Worm (Caenorhabditis elegans): ENCODE results near the gene F27B10.1.

Gene F27B10.1

DNA sequence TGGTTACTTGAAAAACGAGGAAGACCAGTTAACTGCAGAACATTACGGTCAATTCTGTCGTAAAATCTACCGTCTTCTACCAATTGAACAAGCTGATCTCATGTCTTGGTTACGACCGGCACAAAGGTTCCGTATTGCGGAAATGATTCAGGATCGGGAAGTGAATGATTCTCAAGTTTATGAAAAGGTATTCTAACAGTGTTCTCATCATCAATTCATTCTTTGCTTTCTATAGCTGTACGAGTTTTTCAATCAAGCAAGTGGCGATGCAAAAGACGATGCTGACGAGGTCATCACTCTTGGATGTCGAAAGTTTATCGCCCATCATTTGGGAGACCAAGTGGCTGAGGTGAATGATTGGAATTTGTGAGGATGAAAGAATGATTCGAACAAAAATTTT, 14.9 kb downstream of the F27B10.1 start:
- no peak for TF ChIP-seq hmbx-1 (tag; optimal IDR thresholded peaks at IDR 0.05)
- no peak for TF ChIP-seq F13C5.2 (tag; optimal IDR thresholded peaks at IDR 0.05)

DNA sequence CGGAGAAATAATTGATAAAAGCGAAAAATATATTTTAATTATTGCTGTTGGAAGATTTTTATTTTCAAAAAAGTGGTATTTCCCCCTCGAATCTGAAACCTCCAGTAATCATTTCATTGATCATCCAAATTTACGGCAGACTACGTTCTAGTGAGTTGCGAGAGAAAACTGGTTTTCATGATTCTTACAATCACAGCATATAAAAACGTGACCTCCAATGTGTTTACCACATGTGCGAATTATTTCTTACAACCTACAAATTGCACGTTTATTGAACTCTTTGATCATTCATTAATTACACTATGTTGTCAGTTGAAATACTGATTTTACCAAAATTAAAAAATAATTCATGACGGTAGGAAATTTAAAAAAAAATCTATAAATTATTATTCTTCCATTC, 16.8 kb downstream of the F27B10.1 start:
- TF ChIP-seq ama-1 (optimal IDR thresholded peaks at IDR 0.05) (no peak), pes-1 (GFP tag; IDR thresholded peaks at IDR 0.05) (no peak), hmbx-1 (tag; optimal IDR thresholded peaks at IDR 0.05) (no peak), hnd-1 (tag; optimal IDR thresholded peaks at IDR 0.05) (no peak), sea-1 (GFP tag; conservative IDR thresholded peaks at IDR 0.05) (no peak), tra-4 (tag; optimal IDR thresholded peaks at IDR 0.05) (no peak), B0310.2 (tag; optimal IDR thresholded peaks at IDR 0.05) (no peak), hmg-4 (GFP tag; optimal IDR thresholded peaks at IDR 0.05) (no peak), ceh-36 (tag; optimal IDR thresholded peaks at IDR 0.05) (no peak), tbx-37 (GFP tag; conservative IDR thresholded peaks at IDR 0.05) (no peak)

DNA sequence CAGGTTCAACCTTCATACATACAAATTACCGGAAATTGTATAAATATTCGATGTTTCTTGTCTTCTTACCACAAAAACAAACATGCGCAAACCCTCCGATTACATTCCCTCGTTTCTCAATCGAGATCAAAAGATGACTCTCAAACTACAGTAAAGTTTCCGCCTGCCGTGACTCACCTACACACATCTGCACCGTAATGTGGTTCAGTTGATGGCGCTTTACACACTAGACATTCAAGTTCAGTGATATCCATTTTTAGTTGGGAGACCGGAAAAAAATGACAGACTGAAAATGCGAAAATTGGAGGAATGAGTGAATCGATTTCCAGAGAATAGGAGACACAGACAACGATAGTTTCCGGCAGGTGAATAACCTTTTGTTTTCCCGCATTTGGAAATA, 18.9 kb downstream of the F27B10.1 start, which contains the start of gene nhr-286:
TSS of gene nhr-286 (minus strand) at position 324 of the 400 bp plus-strand sequence.
- TF ChIP-seq hnd-1 (tag; optimal IDR thresholded peaks at IDR 0.05) (no peak), flt-1 (GFP tag; IDR thresholded peaks at IDR 0.05) (no peak), ets-7 (tag; optimal IDR thresholded peaks at IDR 0.05) (no peak), pes-1 (GFP tag; IDR thresholded peaks at IDR 0.05) (no peak), F13C5.2 (tag; optimal IDR thresholded peaks at IDR 0.05) (no peak), scrt-1 (GFP tag; IDR thresholded peaks at IDR 0.05) (no peak), aly-1 (tag; optimal IDR thresholded peaks at IDR 0.05) (no peak), sea-1 (GFP tag; conservative IDR thresholded peaks at IDR 0.05) (no peak), B0310.2 (tag; optimal IDR thresholded peaks at IDR 0.05) (no peak), tbx-11 (GFP tag; IDR thresholded peaks at IDR 0.05) (no peak)

DNA sequence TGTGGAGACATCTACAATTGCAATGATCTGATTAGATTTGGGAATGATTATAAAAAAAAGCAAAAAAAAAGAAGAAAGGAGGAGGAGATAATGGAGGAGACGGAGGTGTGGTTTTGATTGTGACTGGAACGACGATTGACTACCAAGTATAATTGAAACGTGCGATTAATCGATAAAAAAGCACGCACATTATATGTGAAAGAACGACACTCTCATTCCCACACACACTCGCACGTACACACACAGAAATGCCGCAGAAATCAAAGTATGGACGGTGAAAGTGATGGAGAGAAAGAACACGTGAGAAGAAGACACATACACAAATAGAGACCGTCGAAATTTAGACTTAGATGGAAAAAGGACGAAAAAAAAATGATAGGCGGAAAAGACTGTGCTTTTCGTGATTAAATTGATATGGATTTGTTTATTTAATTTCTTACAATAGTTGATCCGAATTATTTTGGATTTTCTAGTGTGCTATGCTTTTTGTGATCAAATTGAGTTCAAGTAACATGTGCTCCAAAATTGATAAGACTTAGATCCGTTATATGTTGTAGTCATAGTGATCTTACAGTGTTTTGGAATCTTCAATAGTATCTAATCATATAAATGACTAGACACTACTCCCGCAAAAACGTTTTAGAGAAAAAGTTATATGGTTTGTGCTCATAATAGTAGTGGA, 21.5 kb downstream of the F27B10.1 start, which contains the start of gene nhr-135:
TSS of gene nhr-135 (minus strand) at position 51 of the 682 bp plus-strand sequence.
- no peak for TF ChIP-seq ceh-36 (tag; optimal IDR thresholded peaks at IDR 0.05)

DNA sequence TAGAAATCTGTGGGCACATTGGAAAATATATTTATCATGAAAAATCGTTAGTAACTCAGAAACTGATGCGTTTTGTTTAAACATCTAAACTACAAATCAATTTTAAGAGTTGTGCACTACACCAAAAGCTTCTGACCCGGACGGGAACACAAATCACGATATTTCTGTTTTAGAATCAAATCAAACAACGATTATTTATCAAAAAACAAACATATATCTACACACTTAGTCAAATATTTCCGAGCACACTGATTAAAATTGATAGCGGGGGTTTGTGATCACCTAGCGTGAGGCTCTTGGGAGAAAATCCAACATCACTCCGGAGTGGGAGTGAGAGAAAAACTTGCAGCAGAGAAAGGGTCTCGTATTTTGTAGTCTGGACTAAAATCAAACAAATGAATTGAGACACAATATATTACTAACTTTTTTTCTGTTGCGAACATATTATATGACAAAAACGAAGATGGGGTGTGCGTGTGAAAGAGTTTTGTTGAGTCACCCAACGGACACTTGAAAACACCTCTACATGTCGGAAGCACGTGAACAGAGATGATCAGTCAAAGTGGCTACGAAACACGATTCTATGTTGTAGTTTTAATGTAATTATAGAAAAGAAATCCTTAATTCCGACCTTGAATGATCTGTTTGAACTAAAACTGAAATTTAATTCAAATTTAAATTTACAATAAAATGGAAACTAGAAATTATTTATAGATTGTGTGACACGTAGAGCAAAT, 23.0 kb downstream of the F27B10.1 start:
- TF ChIP-seq tbx-11 (GFP tag; IDR thresholded peaks at IDR 0.05) (no peak), F13C5.2 (tag; optimal IDR thresholded peaks at IDR 0.05) (no peak), hnd-1 (tag; optimal IDR thresholded peaks at IDR 0.05) (no peak), ets-7 (tag; optimal IDR thresholded peaks at IDR 0.05) (no peak), pes-1 (GFP tag; IDR thresholded peaks at IDR 0.05) (no peak), scrt-1 (GFP tag; IDR thresholded peaks at IDR 0.05) (no peak), sea-1 (GFP tag; conservative IDR thresholded peaks at IDR 0.05) (no peak), tra-4 (tag; optimal IDR thresholded peaks at IDR 0.05) (no peak), hmbx-1 (tag; optimal IDR thresholded peaks at IDR 0.05) (no peak), B0310.2 (tag; optimal IDR thresholded peaks at IDR 0.05) (no peak), ceh-13 (GFP tag; optimal IDR thresholded peaks at IDR 0.05) (no peak), ama-1 (optimal IDR thresholded peaks at IDR 0.05) (no peak), ceh-36 (tag; optimal IDR thresholded peaks at IDR 0.05) (no peak), aly-1 (tag; optimal IDR thresholded peaks at IDR 0.05) (no peak), tbx-37 (GFP tag; conservative IDR thresholded peaks at IDR 0.05) (no peak), hmg-4 (GFP tag; optimal IDR thresholded peaks at IDR 0.05) (no peak), flt-1 (GFP tag; IDR thresholded peaks at IDR 0.05) (no peak)

DNA sequence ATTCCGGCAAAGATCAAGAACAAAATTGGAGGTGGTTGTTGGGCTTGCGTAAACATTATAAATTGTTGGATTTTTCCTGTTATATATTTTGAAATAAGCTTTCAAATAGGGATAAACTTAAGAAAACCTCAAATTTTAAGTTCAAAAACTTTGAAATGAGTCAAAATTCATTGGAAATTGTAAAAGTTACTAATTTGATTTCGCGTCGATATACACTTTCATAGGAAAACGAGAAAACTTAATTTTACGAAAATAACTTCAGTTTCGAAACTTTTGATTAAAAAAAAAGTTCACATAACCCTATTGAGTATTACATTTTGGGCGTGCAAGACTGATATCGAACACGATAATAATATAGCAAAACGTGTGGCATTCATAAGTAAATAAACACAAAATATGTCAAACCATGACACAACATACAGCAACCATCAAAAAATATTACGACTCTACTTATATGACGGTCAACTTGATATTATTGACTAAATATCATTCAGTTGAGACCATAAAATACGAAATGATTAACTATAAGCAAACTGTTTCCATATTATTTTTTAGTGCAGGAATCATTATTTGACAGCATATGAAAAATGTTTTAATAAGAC, 23.8 kb downstream of the F27B10.1 start:
- TF ChIP-seq pes-1 (GFP tag; IDR thresholded peaks at IDR 0.05), result no peak
- no peak for TF ChIP-seq aly-1 (tag; optimal IDR thresholded peaks at IDR 0.05)
- no peak for TF ChIP-seq tbx-11 (GFP tag; IDR thresholded peaks at IDR 0.05)
- no peak for TF ChIP-seq sea-1 (GFP tag; conservative IDR thresholded peaks at IDR 0.05)
- no peak for TF ChIP-seq F13C5.2 (tag; optimal IDR thresholded peaks at IDR 0.05)
- TF ChIP-seq ets-7 (tag; optimal IDR thresholded peaks at IDR 0.05), result no peak
- no peak for TF ChIP-seq ama-1 (optimal IDR thresholded peaks at IDR 0.05)
- no peak for TF ChIP-seq tra-4 (tag; optimal IDR thresholded peaks at IDR 0.05)
- no peak for TF ChIP-seq hnd-1 (tag; optimal IDR thresholded peaks at IDR 0.05)
- TF ChIP-seq B0310.2 (tag; optimal IDR thresholded peaks at IDR 0.05), result no peak
- no peak for TF ChIP-seq ceh-36 (tag; optimal IDR thresholded peaks at IDR 0.05)
- no peak for TF ChIP-seq ceh-13 (GFP tag; optimal IDR thresholded peaks at IDR 0.05)
- no peak for TF ChIP-seq tbx-37 (GFP tag; conservative IDR thresholded peaks at IDR 0.05)
- no peak for TF ChIP-seq hmg-4 (GFP tag; optimal IDR thresholded peaks at IDR 0.05)
- TF ChIP-seq flt-1 (GFP tag; IDR thresholded peaks at IDR 0.05), result no peak
- TF ChIP-seq hmbx-1 (tag; optimal IDR thresholded peaks at IDR 0.05), result no peak
- TF ChIP-seq scrt-1 (GFP tag; IDR thresholded peaks at IDR 0.05), result no peak

DNA sequence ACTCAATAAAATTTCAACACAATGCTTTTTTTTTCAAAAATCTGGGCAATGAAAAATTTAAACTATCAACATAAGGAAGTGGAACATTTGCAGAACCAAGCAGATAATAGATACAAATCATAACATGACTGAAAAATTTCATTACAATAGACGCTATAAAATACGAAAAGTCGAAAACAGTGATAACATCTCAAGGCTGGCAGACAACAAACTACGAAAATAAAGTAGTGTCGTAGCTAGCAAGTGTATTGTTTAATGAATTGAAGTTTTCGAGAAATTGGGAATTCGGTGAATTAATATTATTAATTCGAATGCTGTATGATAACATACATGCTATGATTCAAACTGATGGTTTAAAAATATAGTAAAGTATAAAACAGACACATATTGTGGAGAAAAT, 24.4 kb downstream of the F27B10.1 start:
- TF ChIP-seq tbx-11 (GFP tag; IDR thresholded peaks at IDR 0.05) (no peak), ceh-36 (tag; optimal IDR thresholded peaks at IDR 0.05) (no peak), ama-1 (optimal IDR thresholded peaks at IDR 0.05) (no peak), hnd-1 (tag; optimal IDR thresholded peaks at IDR 0.05) (no peak), sea-1 (GFP tag; conservative IDR thresholded peaks at IDR 0.05) (no peak), flt-1 (GFP tag; IDR thresholded peaks at IDR 0.05) (no peak), tra-4 (tag; optimal IDR thresholded peaks at IDR 0.05) (no peak), pes-1 (GFP tag; IDR thresholded peaks at IDR 0.05) (no peak), hmbx-1 (tag; optimal IDR thresholded peaks at IDR 0.05) (no peak), hmg-4 (GFP tag; optimal IDR thresholded peaks at IDR 0.05) (no peak), ets-7 (tag; optimal IDR thresholded peaks at IDR 0.05) (no peak), B0310.2 (tag; optimal IDR thresholded peaks at IDR 0.05) (no peak), scrt-1 (GFP tag; IDR thresholded peaks at IDR 0.05) (no peak), aly-1 (tag; optimal IDR thresholded peaks at IDR 0.05) (no peak), ceh-13 (GFP tag; optimal IDR thresholded peaks at IDR 0.05) (no peak), tbx-37 (GFP tag; conservative IDR thresholded peaks at IDR 0.05) (no peak), F13C5.2 (tag; optimal IDR thresholded peaks at IDR 0.05) (no peak)
